Fruit fly (Drosophila melanogaster): ENCODE data around the gene CG12320.

CG12320 gene

DNA sequence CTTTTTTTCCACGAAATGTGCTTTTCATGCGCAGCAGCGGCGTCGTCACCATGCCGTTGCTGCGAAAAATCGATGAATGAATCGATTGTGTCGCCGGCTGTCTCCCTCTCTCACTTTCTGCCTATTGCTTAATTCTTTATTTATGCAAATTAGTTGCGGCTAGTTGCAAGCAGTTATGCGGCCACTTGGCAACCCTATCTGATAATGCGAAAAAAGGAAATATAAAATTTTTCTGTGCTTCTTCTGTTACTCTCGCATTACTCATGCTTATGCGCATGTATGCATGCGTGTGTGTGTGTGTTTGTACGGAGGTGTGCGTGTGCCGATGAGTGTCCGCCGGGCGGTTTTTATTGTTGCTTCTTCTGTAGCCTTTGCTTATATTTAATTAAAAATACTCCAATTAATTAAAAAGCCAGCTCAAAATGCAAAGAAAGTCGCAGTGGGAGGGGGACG is 8.8 kb downstream of the CG12320 start (continued):
- TF ChIP-seq CTCF (GFP tag; optimal IDR thresholded peaks at IDR 0.05): no peak
- TF ChIP-seq CG12104 (GFP tag; optimal IDR thresholded peaks at IDR 0.05): no peak
- no peak for TF ChIP-seq CG18262 (tag; optimal IDR thresholded peaks at IDR 0.05)
- TF ChIP-seq tll (GFP tag; optimal IDR thresholded peaks at IDR 0.05): no peak
- no peak for TF ChIP-seq Aef1 (GFP tag; IDR thresholded peaks at IDR 0.05)
- TF ChIP-seq CG11723 (GFP tag; optimal IDR thresholded peaks at IDR 0.05): no peak
- no peak for TF ChIP-seq zen2 (GFP tag; IDR thresholded peaks at IDR 0.05; ENCODE audit: partially characterized antibody)
- peak; percentile 30 for TF ChIP-seq CG6254 (GFP tag; optimal IDR thresholded peaks at IDR 0.05)
- no peak for TF ChIP-seq CG9215 (GFP tag; IDR thresholded peaks at IDR 0.05)
- TF ChIP-seq CG13287 (GFP tag; IDR thresholded peaks at IDR 0.05; ENCODE audit: partially characterized antibody): no peak
- TF ChIP-seq CG1603 (tag; optimal IDR thresholded peaks at IDR 0.05): no peak
- no peak for TF ChIP-seq CG4617 (GFP tag; optimal IDR thresholded peaks at IDR 0.05; ENCODE audit: borderline replicate concordance)
- no peak for TF ChIP-seq CG16863 (GFP tag; optimal IDR thresholded peaks at IDR 0.05)
- 0 out of 2 replicates have a peak, but pooled peaks have one; percentile 8 for TF ChIP-seq lmd (GFP tag; IDR thresholded peaks at IDR 0.05)
- TF ChIP-seq wdn (GFP tag; IDR thresholded peaks at IDR 0.05): 0 out of 2 replicates have a peak, but pooled peaks have one; percentile 10
- 0 out of 2 replicates have a peak, but pooled peaks have one; percentile 30 for TF ChIP-seq CG14441 (GFP tag; IDR thresholded peaks at IDR 0.05)
- TF ChIP-seq CG12659 (GFP tag; optimal IDR thresholded peaks at IDR 0.05): peak; percentile 40
- TF ChIP-seq Antp (GFP tag; optimal IDR thresholded peaks at IDR 0.05): peak; percentile 24
- no peak for TF ChIP-seq CG10654 (GFP tag; optimal IDR thresholded peaks at IDR 0.05)
- TF ChIP-seq Vsx1 (GFP tag; optimal IDR thresholded peaks at IDR 0.05): no peak
- no peak for TF ChIP-seq oc (tag; optimal IDR thresholded peaks at IDR 0.05)
- no peak for TF ChIP-seq CG9876 (GFP tag; optimal IDR thresholded peaks at IDR 0.05)
- no peak for TF ChIP-seq Nf-YA (GFP tag; IDR thresholded peaks at IDR 0.05)
- no peak for TF ChIP-seq GATAe (GFP tag; conservative IDR thresholded peaks at IDR 0.05)
- no peak for TF ChIP-seq Taf1 (GFP tag; IDR thresholded peaks at IDR 0.05)
- no peak for TF ChIP-seq HLH3B (GFP tag; IDR thresholded peaks at IDR 0.05)
- no peak for TF ChIP-seq en (GFP tag; optimal IDR thresholded peaks at IDR 0.05)
- TF ChIP-seq Mes4 (GFP tag; optimal IDR thresholded peaks at IDR 0.05): no peak
- TF ChIP-seq Camta (GFP tag; optimal IDR thresholded peaks at IDR 0.05): no peak
- TF ChIP-seq row (GFP tag; IDR thresholded peaks at IDR 0.05): peak; percentile 5; the same call in 1 of the 3 replicates
- TF ChIP-seq CrebB (tag; optimal IDR thresholded peaks at IDR 0.05): peak; percentile 11
- TF ChIP-seq CG17385 (GFP tag; optimal IDR thresholded peaks at IDR 0.05): peak; percentile 24
- TF ChIP-seq lola (GFP tag; optimal IDR thresholded peaks at IDR 0.05): no peak
- no peak for TF ChIP-seq CG13624 (GFP tag; optimal IDR thresholded peaks at IDR 0.05)
- no peak for TF ChIP-seq Ravus (GFP tag; IDR thresholded peaks at IDR 0.05)
- TF ChIP-seq wor (GFP tag; IDR thresholded peaks at IDR 0.05): no peak
- no peak for TF ChIP-seq CG13775 (GFP tag; optimal IDR thresholded peaks at IDR 0.05)
- TF ChIP-seq grau (tag; optimal IDR thresholded peaks at IDR 0.05): no peak
- no peak for TF ChIP-seq CG10209 (GFP tag; optimal IDR thresholded peaks at IDR 0.05)
- TF ChIP-seq bowl (GFP tag; IDR thresholded peaks at IDR 0.05): no peak
- TF ChIP-seq ems (GFP tag; optimal IDR thresholded peaks at IDR 0.05): peak; percentile 39
- TF ChIP-seq NfI (GFP tag; optimal IDR thresholded peaks at IDR 0.05): no peak
- no peak for TF ChIP-seq salm (tag; optimal IDR thresholded peaks at IDR 0.05)
- TF ChIP-seq nerfin-2 (GFP tag; IDR thresholded peaks at IDR 0.05; ENCODE audit: partially characterized antibody): no peak
- TF ChIP-seq CG7786 (GFP tag; optimal IDR thresholded peaks at IDR 0.05): no peak
- TF ChIP-seq D19A (tag; optimal IDR thresholded peaks at IDR 0.05): no peak
- peak; percentile 60 for TF ChIP-seq sens (GFP tag)
- no peak for TF ChIP-seq CG11560 (tag; IDR thresholded peaks at IDR 0.05)
- no peak for TF ChIP-seq Xbp1 (GFP tag; optimal IDR thresholded peaks at IDR 0.05)
- no peak for TF ChIP-seq D (optimal IDR thresholded peaks at IDR 0.05)
- TF ChIP-seq D (GFP tag; optimal IDR thresholded peaks at IDR 0.05): no peak
- no peak for TF ChIP-seq Dp (GFP tag; optimal IDR thresholded peaks at IDR 0.05)

Measured in whole organism, embryonic.